Worm (Caenorhabditis elegans) whole organism, early embryonic: ENCODE measurements around the gene K01D12.8.

Source experiments
- B0310.2 ChIP-seq: sonication (generic microtip); optimal IDR thresholded peaks from 2 replicates; lab custom pipeline; 2016; ENCODE audit warnings: mild to moderate bottlenecking, missing genetic modification characterization, missing compliant biosample characterization
- F13C5.2 ChIP-seq: sonication (generic microtip); optimal IDR thresholded peaks from 2 replicates; lab custom pipeline; 2017; ENCODE audit warnings: mild to moderate bottlenecking, missing genetic modification characterization, inconsistent platforms, missing compliant biosample characterization
- aly-1 ChIP-seq: sonication (generic microtip); optimal IDR thresholded peaks from 2 replicates; lab custom pipeline; 2016; ENCODE audit warnings: missing genetic modification characterization, missing compliant biosample characterization
- ama-1 ChIP-seq: fragments of 150-350 bp; optimal IDR thresholded peaks from 2 replicates; lab custom pipeline; 2014
- ceh-13 ChIP-seq: fragments of 200-800 bp; sonication (Bioruptor generic); optimal IDR thresholded peaks from 2 replicates; lab custom pipeline; 2018; ENCODE audit warnings: mild to moderate bottlenecking, missing genetic modification characterization, missing compliant biosample characterization
- ceh-36 ChIP-seq: sonication (generic microtip); optimal IDR thresholded peaks from 2 replicates; lab custom pipeline; 2016; ENCODE audit warnings: missing genetic modification characterization, inconsistent platforms, missing compliant biosample characterization
- ets-7 ChIP-seq: sonication (generic microtip); optimal IDR thresholded peaks from 2 replicates; lab custom pipeline; 2016; ENCODE audit warnings: missing genotype, missing genetic modification characterization, missing compliant biosample characterization
- flt-1 ChIP-seq: fragments of 200-800 bp; sonication (Bioruptor generic); IDR thresholded peaks from 2 replicates; pipeline ENCODE4 v1.3.6; 2022; ENCODE audit warnings: missing genetic modification characterization, missing compliant biosample characterization
- hmg-4 ChIP-seq: fragments of 200-800 bp; sonication (Bioruptor generic); optimal IDR thresholded peaks from 2 replicates; lab custom pipeline; 2018; ENCODE audit warnings: mild to moderate bottlenecking, missing genetic modification characterization, missing compliant biosample characterization
- hnd-1 ChIP-seq: sonication (generic microtip); optimal IDR thresholded peaks from 2 replicates; lab custom pipeline; 2016; ENCODE audit warnings: missing genetic modification characterization, missing compliant biosample characterization
- scrt-1 ChIP-seq: fragments of 200-800 bp; sonication (Bioruptor generic); IDR thresholded peaks from 2 replicates; pipeline ENCODE4 v1.3.6; 2022; ENCODE audit warnings: missing genetic modification characterization, missing compliant biosample characterization
- tbx-11 ChIP-seq: fragments of 200-800 bp; sonication (Bioruptor generic); IDR thresholded peaks from 2 replicates; pipeline ENCODE4 v1.3.6; 2022; ENCODE audit warnings: missing genetic modification characterization, missing compliant biosample characterization
- tra-4 ChIP-seq: sonication (generic microtip); optimal IDR thresholded peaks from 2 replicates; lab custom pipeline; 2017; ENCODE audit warnings: missing genetic modification characterization, missing compliant biosample characterization

- TF ChIP-seq ama-1 (lab: Kevin White, UChicago) (no peak), ceh-13 (GFP tag; lab: Kevin White, UChicago) (no peak), ets-7 (tag; lab: Kevin White, UChicago) (no peak), ceh-36 (no peak), B0310.2 (tag; lab: Kevin White, UChicago) (no peak), flt-1 (no peak), aly-1 (tag; lab: Kevin White, UChicago) (no peak), hmg-4 (GFP tag; lab: Kevin White, UChicago) (no peak), tra-4 (tag; lab: Kevin White, UChicago) (no peak), hnd-1 (tag; lab: Kevin White, UChicago) (no peak), tbx-11 (GFP tag; lab: Robert Waterston, UW) (no peak), F13C5.2 (no peak), scrt-1 (GFP tag; lab: Robert Waterston, UW) (no peak)
Measured at ce11 chrV:12401383-12401782, 1.1 kb upstream of the K01D12.8 start, which contains the start of gene K01D12.7.
